Fruit fly (Drosophila melanogaster): ENCODE results near the gene CG4957.

DNA sequence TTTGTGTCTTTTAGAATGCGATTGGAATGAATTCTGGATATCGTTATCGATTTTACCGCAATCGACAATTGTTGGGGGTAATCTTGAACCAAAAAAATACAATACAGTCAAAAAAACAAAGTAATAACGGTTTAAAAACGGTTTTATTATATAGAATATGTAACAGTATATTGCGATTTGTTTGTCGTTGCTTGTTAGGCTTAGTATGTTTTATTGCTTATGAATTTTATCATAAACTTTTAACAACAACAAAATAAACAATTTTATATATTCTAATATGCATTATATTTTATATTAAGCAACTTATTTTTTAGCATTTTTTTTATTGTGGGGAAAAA lies 31.1 kb downstream of the CG4957 start, which contains the start of gene CYLD:
- TF ChIP-seq psq (optimal IDR thresholded peaks at IDR 0.05) (no peak), ttk (optimal IDR thresholded peaks at IDR 0.05) (no peak)

Data from Kc167 (cell line).